Fruit fly (Drosophila melanogaster) whole organism, adult: ENCODE results near the gene PDCD-5.

Experiments used
- Clk ChIP-seq: fragments of 200-800 bp; sonication (Bioruptor generic); optimal IDR thresholded peaks from 2 replicates; lab custom pipeline; 2017; ENCODE audit warnings: missing biosample characterization, missing genetic modification characterization
- Crg-1 ChIP-seq: fragments of 200-800 bp; sonication (Bioruptor generic); optimal IDR thresholded peaks from 2 replicates; lab custom pipeline; 2016; ENCODE audit warnings: missing biosample characterization, missing genetic modification characterization
- kay ChIP-seq: fragments of 200-800 bp; sonication (Bioruptor generic); peaks from one replicate; lab custom pipeline; 2016; ENCODE audit warnings: missing biosample characterization, missing genetic modification characterization, borderline replicate concordance
- ovo ChIP-seq: fragments of 200-800 bp; sonication (Bioruptor generic); optimal IDR thresholded peaks from 2 replicates; lab custom pipeline; 2016; ENCODE audit warnings: missing biosample characterization, missing genetic modification characterization

dm6 chr3L:16261505-16261904 lies 29.7 kb upstream of the PDCD-5 start, which contains the start of gene CG34247:
- no peak for TF ChIP-seq Clk
- TF ChIP-seq ovo (GFP tag; lab: Kevin White, UChicago), result no peak
- TF ChIP-seq Crg-1 (GFP tag; lab: Kevin White, UChicago), result no peak
- no peak for TF ChIP-seq kay (GFP tag; lab: Kevin White, UChicago)
